Worm (Caenorhabditis elegans) whole organism, young adult: ENCODE results near the gene cal-4.

Experiments
- C06A6.2 ChIP-seq: fragments of 200-800 bp; sonication (Bioruptor generic); conservative IDR thresholded peaks from 2 replicates; pipeline ENCODE4 v1.3.6; 2022; ENCODE audit warnings: missing genetic modification characterization, missing compliant biosample characterization
- F57A8.1 ChIP-seq: fragments of 200-800 bp; sonication (Bioruptor generic); optimal IDR thresholded peaks from 2 replicates; lab custom pipeline; 2018; ENCODE audit warnings: mild to moderate bottlenecking, missing genetic modification characterization, moderate library complexity, missing compliant biosample characterization
- K12H6.12 ChIP-seq: fragments of 200-800 bp; sonication (Bioruptor generic); optimal IDR thresholded peaks from 2 replicates; lab custom pipeline; 2018; ENCODE audit warnings: mild to moderate bottlenecking, missing genetic modification characterization, missing compliant biosample characterization
- T07F8.4 ChIP-seq: sonication (generic microtip); optimal IDR thresholded peaks from 2 replicates; lab custom pipeline; 2016; ENCODE audit warnings: mild to moderate bottlenecking, missing genetic modification characterization, moderate library complexity, missing compliant biosample characterization
- Y53F4B.3 ChIP-seq: fragments of 200-800 bp; sonication (Bioruptor generic); IDR thresholded peaks from 2 replicates; pipeline ENCODE4 v1.3.6; 2022; ENCODE audit warnings: missing genetic modification reagents, missing genetic modification characterization, missing compliant biosample characterization
- Y56A3A.18 ChIP-seq: fragments of 200-800 bp; sonication (Bioruptor generic); IDR thresholded peaks from 2 replicates; pipeline ENCODE4 v1.3.6; 2022; ENCODE audit warnings: missing genetic modification reagents, missing genetic modification characterization, missing compliant biosample characterization
- Y67H2A.10 ChIP-seq: fragments of 200-800 bp; sonication (Bioruptor generic); conservative IDR thresholded peaks from 2 replicates; pipeline ENCODE4 v1.3.6; 2022; ENCODE audit warnings: missing genetic modification reagents, missing genetic modification characterization, missing compliant biosample characterization
- aptf-2 ChIP-seq: fragments of 200-800 bp; sonication (Bioruptor generic); conservative IDR thresholded peaks from 2 replicates; pipeline ENCODE4 v1.3.6; 2022; ENCODE audit warnings: missing genetic modification reagents, missing genetic modification characterization, missing compliant biosample characterization
- aptf-3 ChIP-seq: fragments of 200-800 bp; sonication (Bioruptor generic); IDR thresholded peaks from 2 replicates; pipeline ENCODE4 v1.3.6; 2022; ENCODE audit warnings: missing genetic modification characterization, missing compliant biosample characterization
- atf-7 ChIP-seq: sonication (generic microtip); optimal IDR thresholded peaks from 2 replicates; lab custom pipeline; 2017; ENCODE audit warnings: mild to moderate bottlenecking, missing genetic modification characterization, missing compliant biosample characterization
- attf-5 ChIP-seq: fragments of 200-800 bp; sonication (Bioruptor generic); optimal IDR thresholded peaks from 2 replicates; lab custom pipeline; 2018; ENCODE audit warnings: mild to moderate bottlenecking, missing genetic modification characterization, missing compliant biosample characterization
- bed-1 ChIP-seq: fragments of 200-800 bp; sonication (Bioruptor generic); IDR thresholded peaks from 2 replicates; pipeline ENCODE4 v1.3.6; 2022; ENCODE audit warnings: missing genetic modification reagents, missing genetic modification characterization, missing compliant biosample characterization
- bed-2 ChIP-seq: fragments of 200-800 bp; sonication (Bioruptor generic); IDR thresholded peaks from 2 replicates; pipeline ENCODE4 v1.3.6; 2022; ENCODE audit warnings: missing genetic modification reagents, missing genetic modification characterization, missing compliant biosample characterization
- cebp-1 ChIP-seq, 2 experiments: fragments of 200-800 bp in 1 of 2; sonication (Bioruptor generic) in 1 of 2; sonication (generic microtip) in 1 of 2; IDR thresholded peaks in 1 of 2; optimal IDR thresholded peaks in 1 of 2; 2 replicates each; pipeline versions ENCODE4 v1.3.6 to Lab custom; 2017 to 2022; ENCODE audit warnings: missing compliant biosample characterization in 2 of 2, missing genetic modification characterization in 2 of 2, mild to moderate bottlenecking in 1 of 2, missing genetic modification reagents in 1 of 2, moderate library complexity in 1 of 2
- ceh-100 ChIP-seq: fragments of 200-800 bp; sonication (Bioruptor generic); IDR thresholded peaks from 2 replicates; pipeline ENCODE4 v1.3.6; 2022; ENCODE audit warnings: missing genetic modification reagents, missing genetic modification characterization, missing compliant biosample characterization
- ceh-27 ChIP-seq: fragments of 200-800 bp; sonication (Bioruptor generic); optimal IDR thresholded peaks from 2 replicates; lab custom pipeline; 2018; ENCODE audit warnings: mild to moderate bottlenecking, missing genetic modification characterization, moderate library complexity, missing compliant biosample characterization
- ceh-40 ChIP-seq: fragments of 200-800 bp; sonication (Bioruptor generic); IDR thresholded peaks from 2 replicates; pipeline ENCODE4 v1.3.6; 2022; ENCODE audit warnings: missing genetic modification characterization, missing compliant biosample characterization
- chd-7 ChIP-seq: sonication (generic microtip); optimal IDR thresholded peaks from 2 replicates; lab custom pipeline; 2016; ENCODE audit warnings: mild to moderate bottlenecking, missing genetic modification characterization, moderate library complexity, missing compliant biosample characterization
- dox-1 ChIP-seq: fragments of 200-800 bp; sonication (Bioruptor generic); IDR thresholded peaks from 2 replicates; pipeline ENCODE4 v1.3.6; 2022; ENCODE audit warnings: missing genetic modification reagents, missing genetic modification characterization, missing compliant biosample characterization
- dpff-1 ChIP-seq: sonication (generic microtip); optimal IDR thresholded peaks from 2 replicates; lab custom pipeline; 2017; ENCODE audit warnings: mild to moderate bottlenecking, missing genetic modification characterization, missing compliant biosample characterization
- gei-17 ChIP-seq: fragments of 200-800 bp; sonication (Bioruptor generic); optimal IDR thresholded peaks from 2 replicates; lab custom pipeline; 2018; ENCODE audit warnings: mild to moderate bottlenecking, missing genetic modification characterization, missing compliant biosample characterization
- hmg-1.2 ChIP-seq: fragments of 200-800 bp; sonication (Bioruptor generic); IDR thresholded peaks from 2 replicates; pipeline ENCODE4 v1.3.6; 2022; ENCODE audit warnings: missing genetic modification reagents, missing genetic modification characterization, missing compliant biosample characterization
- lin-40 ChIP-seq: sonication (generic microtip); optimal IDR thresholded peaks from 2 replicates; lab custom pipeline; 2016; ENCODE audit warnings: missing genetic modification characterization, mild to moderate bottlenecking, missing compliant biosample characterization, missing genotype, missing genetic modification reagents
- madf-6 ChIP-seq: fragments of 200-800 bp; sonication (Bioruptor generic); IDR thresholded peaks from 2 replicates; pipeline ENCODE4 v1.3.6; 2022; ENCODE audit warnings: missing genetic modification reagents, missing genetic modification characterization, missing compliant biosample characterization
- mcd-1 ChIP-seq: fragments of 200-800 bp; sonication (Bioruptor generic); IDR thresholded peaks from 2 replicates; pipeline ENCODE4 v1.3.6; 2022; ENCODE audit warnings: missing genetic modification reagents, missing genetic modification characterization, missing compliant biosample characterization
- mel-28 ChIP-seq: sonication (generic microtip); optimal IDR thresholded peaks from 2 replicates; lab custom pipeline; 2016; ENCODE audit warnings: borderline replicate concordance, mild to moderate bottlenecking, missing genetic modification characterization, missing compliant biosample characterization
- mxl-1 ChIP-seq: sonication (generic microtip); optimal IDR thresholded peaks from 2 replicates; lab custom pipeline; 2016; ENCODE audit warnings: missing genetic modification characterization, missing compliant biosample characterization
- nfya-2 ChIP-seq: fragments of 200-800 bp; sonication (Bioruptor generic); IDR thresholded peaks from 2 replicates; pipeline ENCODE4 v1.3.6; 2022; ENCODE audit warnings: missing genetic modification reagents, missing genetic modification characterization, missing compliant biosample characterization
- nhr-27 ChIP-seq: fragments of 200-800 bp; sonication (Bioruptor generic); optimal IDR thresholded peaks from 2 replicates; lab custom pipeline; 2018; ENCODE audit warnings: mild to moderate bottlenecking, missing genetic modification characterization, moderate library complexity, missing compliant biosample characterization
- nhr-90 ChIP-seq: sonication (generic microtip); optimal IDR thresholded peaks from 2 replicates; lab custom pipeline; 2016; ENCODE audit warnings: missing genotype, mild to moderate bottlenecking, missing genetic modification characterization, missing compliant biosample characterization
- rcor-1 ChIP-seq: fragments of 200-800 bp; sonication (Bioruptor generic); IDR thresholded peaks from 2 replicates; pipeline ENCODE4 v1.3.6; 2022; ENCODE audit warnings: missing genetic modification reagents, missing genetic modification characterization, missing compliant biosample characterization
- snpc-1.3 ChIP-seq: sonication (generic microtip); optimal IDR thresholded peaks from 2 replicates; lab custom pipeline; 2017; ENCODE audit warnings: missing genetic modification characterization, mild to moderate bottlenecking, missing compliant biosample characterization, antibody characterized with exemption, moderate library complexity, missing genotype, missing genetic modification reagents; ENCODE audit not compliant: insufficient read depth
- snpc-3.4 ChIP-seq: sonication (generic microtip); optimal IDR thresholded peaks from 2 replicates; lab custom pipeline; 2017; ENCODE audit warnings: missing genetic modification characterization, mild to moderate bottlenecking, missing compliant biosample characterization, antibody characterized with exemption, moderate library complexity, missing genotype, missing genetic modification reagents
- somi-1 ChIP-seq: fragments of 200-800 bp; sonication (Bioruptor generic); optimal IDR thresholded peaks from 2 replicates; lab custom pipeline; 2018; ENCODE audit warnings: mild to moderate bottlenecking, missing genetic modification characterization, missing compliant biosample characterization
- tlf-1 ChIP-seq: fragments of 200-800 bp; sonication (Bioruptor generic); optimal IDR thresholded peaks from 2 replicates; lab custom pipeline; 2018; ENCODE audit warnings: mild to moderate bottlenecking, missing genetic modification characterization, missing compliant biosample characterization
- unc-62 ChIP-seq: fragments of 150-350 bp; optimal IDR thresholded peaks from 2 replicates; lab custom pipeline; 2014; ENCODE audit warnings: missing biosample characterization, missing genetic modification reagents, missing genetic modification characterization
- xnd-1 ChIP-seq: sonication (generic microtip); optimal IDR thresholded peaks from 2 replicates; lab custom pipeline; 2016; ENCODE audit warnings: missing genotype, missing genetic modification reagents, missing genetic modification characterization, missing compliant biosample characterization
- zfh-2 ChIP-seq: fragments of 200-800 bp; sonication (Bioruptor generic); conservative IDR thresholded peaks from 2 replicates; pipeline ENCODE4 v1.3.6; 2022; ENCODE audit warnings: missing genetic modification reagents, missing genetic modification characterization, missing compliant biosample characterization
- ztf-18 ChIP-seq: sonication (generic microtip); optimal IDR thresholded peaks from 2 replicates; lab custom pipeline; 2016; ENCODE audit warnings: missing genotype, mild to moderate bottlenecking, missing genetic modification characterization, missing compliant biosample characterization
- ztf-22 ChIP-seq: fragments of 200-800 bp; sonication (Bioruptor generic); optimal IDR thresholded peaks from 2 replicates; lab custom pipeline; 2018; ENCODE audit warnings: mild to moderate bottlenecking, missing genetic modification characterization, moderate library complexity, missing compliant biosample characterization
- ztf-26 ChIP-seq: sonication (generic microtip); optimal IDR thresholded peaks from 2 replicates; lab custom pipeline; 2017; ENCODE audit warnings: missing genetic modification characterization, missing compliant biosample characterization
- ztf-6 ChIP-seq: fragments of 200-800 bp; sonication (Bioruptor generic); IDR thresholded peaks from 2 replicates; pipeline ENCODE4 v1.3.6; 2022; ENCODE audit warnings: missing genetic modification reagents, missing genetic modification characterization, missing compliant biosample characterization

Gene cal-4

DNA sequence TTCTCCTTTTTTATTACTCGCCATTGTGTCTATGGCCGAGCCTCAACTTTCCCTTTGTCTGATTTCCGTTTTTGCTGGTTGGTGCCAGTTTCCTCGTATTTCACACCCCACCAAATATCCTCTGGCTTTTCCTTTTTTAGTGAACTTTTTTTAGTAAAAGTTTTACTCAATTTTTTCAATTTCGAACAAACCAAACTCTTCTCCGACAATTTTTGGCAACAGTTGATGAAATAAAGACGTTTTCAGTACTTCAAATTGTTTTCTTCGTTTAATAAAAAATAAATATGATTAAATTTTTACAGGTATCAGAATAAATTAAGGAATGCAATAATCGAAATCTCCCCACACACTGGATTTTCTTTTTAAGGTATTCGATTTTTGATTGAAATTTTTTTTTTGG, at the start of gene cal-4:
Gene cal-4 (plus strand): TSS at position 301 of the 400 bp plus-strand sequence.
- TF ChIP-seq mel-28 (tag; lab: Kevin White, UChicago): no peak

DNA sequence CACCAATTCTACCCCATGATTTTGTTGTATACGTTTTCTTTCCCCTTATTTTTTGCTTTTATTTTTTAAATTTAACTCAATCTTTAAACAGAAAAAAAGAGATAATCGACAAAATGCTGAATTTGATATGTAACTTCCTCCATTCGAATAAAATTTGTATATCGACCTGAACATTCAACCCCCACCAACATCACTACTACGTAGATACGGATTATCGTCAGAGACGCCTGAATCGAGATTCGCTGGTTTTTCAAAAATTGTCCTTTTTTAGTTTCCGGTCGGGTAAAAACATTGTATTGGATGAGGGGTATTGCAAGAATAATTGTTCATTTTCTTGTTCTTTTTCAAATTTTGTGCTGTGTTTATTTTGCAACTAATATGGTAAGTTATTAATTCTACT, 48.7 kb upstream of the cal-4 start, which contains the start of gene bgnt-1.1:
Gene bgnt-1.1 (plus strand): TSS at position 301 of the 400 bp plus-strand sequence.
- TF ChIP-seq F57A8.1 (no peak), Y56A3A.18 (GFP tag; lab: Robert Waterston, UW) (no peak), snpc-1.3 (tag; lab: Kevin White, UChicago) (no peak), snpc-3.4 (no peak)
- TF ChIP-seq, all 124 proteins: peak for 0

DNA sequence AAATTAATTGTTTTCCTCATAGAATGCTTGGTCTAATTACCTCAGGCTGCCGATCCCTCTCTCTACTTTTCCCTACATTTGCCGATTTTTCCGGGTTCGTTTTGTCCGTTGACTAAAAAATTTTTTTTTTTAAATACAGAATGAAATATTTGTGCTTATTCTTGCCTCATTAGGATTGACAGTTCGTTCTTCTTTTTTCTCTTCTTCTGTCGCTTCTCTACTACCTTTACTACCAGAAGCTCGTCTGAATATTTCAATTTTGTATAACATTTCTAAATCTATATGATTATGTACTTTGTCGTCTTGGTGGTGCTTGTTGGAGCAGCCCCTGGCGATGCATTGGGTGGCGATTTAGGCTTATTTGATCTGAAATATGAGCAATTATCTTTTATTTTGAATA, 46.0 kb upstream of the cal-4 start:
- no peak for TF ChIP-seq nfya-2 (GFP tag; lab: Robert Waterston, UW)
- no peak for TF ChIP-seq gei-17 (GFP tag; lab: Kevin White, UChicago)
- no peak for TF ChIP-seq K12H6.12 (tag; lab: Kevin White, UChicago)

DNA sequence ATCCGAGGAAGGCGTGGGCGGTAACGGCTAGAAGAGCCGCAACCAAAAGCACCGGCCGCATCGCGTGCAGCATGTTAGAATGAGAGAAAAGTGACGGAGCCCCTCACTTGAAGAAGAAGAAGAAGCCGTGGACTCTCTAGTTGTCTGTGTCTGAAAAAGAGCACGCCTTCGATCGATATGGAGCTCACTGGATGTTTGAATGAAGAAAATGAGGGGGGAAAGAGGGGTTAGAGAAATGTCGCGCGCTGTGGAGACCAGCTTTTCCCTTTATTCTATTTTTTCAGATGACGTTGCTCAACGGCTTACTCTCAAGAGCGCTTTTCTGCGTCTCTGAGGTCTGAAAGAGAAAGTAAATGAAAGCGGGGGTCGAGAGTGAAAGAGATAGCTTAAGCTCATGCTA, 39.5 kb upstream of the cal-4 start, which contains the start of gene egl-21:
Gene egl-21 (minus strand): TSS at position 150 of the 400 bp plus-strand sequence.
- TF ChIP-seq zfh-2 (peak; percentile 76), C06A6.2 (GFP tag; lab: Robert Waterston, UW) (no peak), F57A8.1 (no peak), aptf-3 (no peak), gei-17 (GFP tag; lab: Kevin White, UChicago) (no peak), mcd-1 (peak; percentile 18; the same call in 1 of the 2 replicates), dox-1 (GFP tag; lab: Robert Waterston, UW) (no peak), attf-5 (peak; percentile 40), atf-7 (peak; percentile 2), lin-40 (tag; lab: Kevin White, UChicago) (peak; percentile 33), madf-6 (GFP tag; lab: Robert Waterston, UW) (no peak), bed-1 (GFP tag; lab: Robert Waterston, UW) (no peak), xnd-1 (tag; lab: Kevin White, UChicago) (no peak), K12H6.12 (tag; lab: Kevin White, UChicago) (peak; percentile 60), ztf-18 (tag; lab: Kevin White, UChicago) (no peak), Y67H2A.10 (GFP tag; lab: Robert Waterston, UW) (no peak), ceh-100 (GFP tag; lab: Robert Waterston, UW) (no peak), ztf-6 (GFP tag; lab: Robert Waterston, UW) (no peak), nhr-90 (tag; lab: Kevin White, UChicago) (no peak), ceh-27 (GFP tag; lab: Kevin White, UChicago) (peak; percentile 42), nhr-27 (tag; lab: Kevin White, UChicago) (no peak), aptf-2 (no peak), ztf-22 (no peak), somi-1 (GFP tag; lab: Kevin White, UChicago) (peak; percentile 46), ceh-40 (no peak), bed-2 (GFP tag; lab: Robert Waterston, UW) (no peak), T07F8.4 (tag; lab: Kevin White, UChicago) (no peak), dpff-1 (no peak), tlf-1 (no peak), ztf-26 (tag; lab: Kevin White, UChicago) (no peak), Y53F4B.3 (GFP tag; lab: Robert Waterston, UW) (no peak), chd-7 (tag; lab: Kevin White, UChicago) (no peak), nfya-2 (GFP tag; lab: Robert Waterston, UW) (no peak), hmg-1.2 (GFP tag; lab: Robert Waterston, UW) (peak; percentile 24; the same call in 1 of the 2 replicates), mxl-1 (tag; lab: Kevin White, UChicago) (no peak), rcor-1 (no peak), unc-62 (GFP tag; lab: Kevin White, UChicago) (no peak), cebp-1 (GFP tag; IDR thresholded peaks at IDR 0.05; lab: Robert Waterston, UW) (no peak), cebp-1 (tag; optimal IDR thresholded peaks at IDR 0.05; lab: Kevin White, UChicago) (peak; percentile 47)
